Worm (Caenorhabditis elegans): ENCODE data around the gene fbxb-82.

ce11 chrIII:157980-158379, 15.0 kb upstream of the fbxb-82 start:
- TF ChIP-seq ztf-4 (tag; optimal IDR thresholded peaks at IDR 0.05) = no peak
- no peak for TF ChIP-seq R02D3.7 (tag; optimal IDR thresholded peaks at IDR 0.05)
- no peak for TF ChIP-seq nhr-12 (tag; optimal IDR thresholded peaks at IDR 0.05)
- TF ChIP-seq nhr-10 (tag; optimal IDR thresholded peaks at IDR 0.05) = no peak
- no peak for TF ChIP-seq lin-39 (tag; optimal IDR thresholded peaks at IDR 0.05)
- TF ChIP-seq ceh-16 (tag; optimal IDR thresholded peaks at IDR 0.05) = no peak
- no peak for TF ChIP-seq unc-39 (tag; optimal IDR thresholded peaks at IDR 0.05)
- TF ChIP-seq nhr-25 (tag; optimal IDR thresholded peaks at IDR 0.05) = no peak
- no peak for TF ChIP-seq lsy-2 (tag; optimal IDR thresholded peaks at IDR 0.05)
- no peak for TF ChIP-seq mdl-1 (tag; optimal IDR thresholded peaks at IDR 0.05)
